Fruit fly (Drosophila melanogaster) whole organism: ENCODE data around the gene CCHa1.

ENCODE experiments used
- CG8478 ChIP-seq: fragments of >200 bp; optimal IDR thresholded peaks from 2 replicates; lab custom pipeline; 2018; ENCODE audit warnings: inconsistent platforms
- Dll ChIP-seq: fragments of >200 bp; optimal IDR thresholded peaks from 2 replicates; lab custom pipeline; 2017
- EcR ChIP-seq, 2 experiments: fragments of >200 bp; optimal IDR thresholded peaks; 2 replicates each; lab custom pipeline; 2017; ENCODE audit warnings: missing biosample characterization in 2 of 2, missing genetic modification characterization in 2 of 2, missing genetic modification reagents in 2 of 2
- pan ChIP-seq: fragments of >200 bp; optimal IDR thresholded peaks from 2 replicates; lab custom pipeline; 2017
- psq ChIP-seq: fragments of >200 bp; optimal IDR thresholded peaks from 2 replicates; lab custom pipeline; 2017
- usp ChIP-seq: fragments of >200 bp; optimal IDR thresholded peaks from 2 replicates; lab custom pipeline; 2017; ENCODE audit warnings: missing biosample characterization, missing genetic modification characterization, mixed read lengths

The CCHa1 gene

dm6 chr3R:14070096-14070495, 26.5 kb downstream of the CCHa1 start:
- TF ChIP-seq CG8478 (lab: Kevin White, UChicago) (no peak), usp (GFP tag; lab: Kevin White, UChicago) (no peak), pan (lab: Kevin White, UChicago) (no peak), Dll (lab: Kevin White, UChicago) (no peak), psq (no peak), EcR (GFP tag; optimal IDR thresholded peaks at IDR 0.05; lab: Kevin White, UChicago) (no peak)

DNA sequence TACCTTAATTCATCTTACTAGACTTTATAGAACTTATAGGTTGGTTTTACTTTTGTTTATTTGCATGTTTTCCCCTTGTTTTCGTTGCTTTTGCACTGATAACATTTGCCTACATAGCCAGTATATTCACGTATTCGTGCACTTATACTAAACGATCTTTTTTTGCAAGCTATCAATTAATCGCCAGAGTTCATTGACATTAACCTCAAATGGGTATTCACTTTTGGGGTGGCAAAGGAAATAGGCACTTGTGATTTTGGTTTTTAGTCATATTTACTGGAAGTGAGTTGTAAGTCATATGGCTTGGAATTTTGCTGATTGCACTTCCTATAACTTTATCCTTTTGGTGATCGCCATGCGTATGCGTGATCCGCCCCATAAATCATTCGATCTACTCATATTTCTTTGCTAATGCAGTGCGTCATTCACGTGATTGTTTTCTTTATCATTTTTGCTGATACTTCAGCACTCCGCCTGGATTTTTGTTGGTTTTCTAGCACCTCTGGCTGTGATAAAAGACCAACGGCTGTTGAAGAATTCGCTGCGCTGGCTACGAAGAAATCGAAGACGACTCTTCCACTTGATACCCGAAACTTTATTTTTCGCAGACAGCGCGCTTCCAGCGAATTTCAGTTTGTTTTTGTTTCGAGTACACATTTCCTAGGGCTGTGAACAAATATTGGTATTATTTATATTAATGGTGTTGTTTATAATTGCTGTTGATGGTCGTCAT, 28.6 kb downstream of the CCHa1 start:
- TF ChIP-seq psq (no peak), pan (lab: Kevin White, UChicago) (no peak), CG8478 (lab: Kevin White, UChicago) (no peak), Dll (lab: Kevin White, UChicago) (no peak), EcR (GFP tag; optimal IDR thresholded peaks at IDR 0.05; lab: Kevin White, UChicago) (no peak), usp (GFP tag; lab: Kevin White, UChicago) (no peak)

DNA sequence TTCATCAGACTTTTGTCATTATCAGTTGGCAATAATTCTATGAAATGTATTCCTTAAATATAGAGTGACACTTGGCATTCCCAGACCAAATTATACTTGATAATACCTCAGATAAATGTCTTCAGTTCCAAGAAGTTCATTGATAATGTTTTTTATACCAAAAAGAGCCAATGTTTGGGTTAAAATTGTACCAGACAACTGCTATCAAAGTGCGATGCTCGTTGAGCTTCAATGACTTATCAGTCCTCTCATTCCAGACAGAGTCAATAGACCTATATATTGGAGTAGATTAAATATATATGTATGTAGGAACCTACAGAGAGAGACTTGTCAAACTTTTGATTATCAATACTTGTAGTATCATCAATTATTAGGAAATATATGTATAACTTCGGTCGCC, 31.4 kb downstream of the CCHa1 start:
- TF ChIP-seq psq (no peak), CG8478 (lab: Kevin White, UChicago) (no peak), pan (lab: Kevin White, UChicago) (no peak), EcR (GFP tag; optimal IDR thresholded peaks at IDR 0.05; lab: Kevin White, UChicago) (no peak), Dll (lab: Kevin White, UChicago) (no peak), usp (GFP tag; lab: Kevin White, UChicago) (no peak)

DNA sequence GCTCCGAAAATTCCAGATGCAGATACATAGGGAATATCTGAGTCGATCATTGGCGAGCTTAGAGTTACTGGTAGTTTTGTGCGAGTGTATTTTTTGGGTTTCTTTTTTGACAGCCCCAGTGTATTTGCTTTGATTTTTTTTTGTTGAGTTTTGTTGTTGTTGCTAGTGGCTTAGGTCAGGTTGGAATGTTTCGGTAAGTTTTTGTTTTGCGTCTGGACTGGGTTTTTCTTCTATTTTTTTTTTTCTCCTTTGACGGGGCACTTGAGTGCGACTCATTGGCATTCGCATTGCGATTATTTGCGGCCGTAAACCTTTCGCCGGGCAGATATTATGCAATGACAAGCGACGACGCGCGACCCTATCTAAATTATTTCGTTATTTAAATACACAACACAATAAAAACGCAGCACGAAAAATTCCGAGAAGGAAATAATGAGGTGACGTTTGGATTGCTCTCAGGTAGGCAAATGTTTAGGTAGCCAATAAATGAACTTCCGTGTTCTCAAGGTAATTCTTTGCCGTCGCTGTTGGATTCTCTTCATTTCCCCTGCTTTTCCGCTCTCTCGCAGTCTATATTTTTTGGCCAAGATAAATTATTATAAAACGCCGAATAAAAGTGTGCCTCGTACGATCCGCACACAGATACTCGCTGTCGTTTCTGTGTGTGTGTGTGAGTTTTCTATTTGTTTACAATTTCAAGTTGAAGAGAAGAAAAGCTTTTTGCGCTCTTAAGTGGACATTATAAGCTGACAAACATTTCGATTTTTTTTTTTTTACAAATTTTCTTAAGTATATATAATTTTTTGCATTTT, 32.3 kb downstream of the CCHa1 start:
- no peak for TF ChIP-seq EcR (GFP tag; optimal IDR thresholded peaks at IDR 0.05; lab: Kevin White, UChicago)
- no peak for TF ChIP-seq pan (lab: Kevin White, UChicago)
- TF ChIP-seq usp (GFP tag; lab: Kevin White, UChicago): no peak
- TF ChIP-seq Dll (lab: Kevin White, UChicago): no peak
- no peak for TF ChIP-seq CG8478 (lab: Kevin White, UChicago)
- TF ChIP-seq psq: no peak

DNA sequence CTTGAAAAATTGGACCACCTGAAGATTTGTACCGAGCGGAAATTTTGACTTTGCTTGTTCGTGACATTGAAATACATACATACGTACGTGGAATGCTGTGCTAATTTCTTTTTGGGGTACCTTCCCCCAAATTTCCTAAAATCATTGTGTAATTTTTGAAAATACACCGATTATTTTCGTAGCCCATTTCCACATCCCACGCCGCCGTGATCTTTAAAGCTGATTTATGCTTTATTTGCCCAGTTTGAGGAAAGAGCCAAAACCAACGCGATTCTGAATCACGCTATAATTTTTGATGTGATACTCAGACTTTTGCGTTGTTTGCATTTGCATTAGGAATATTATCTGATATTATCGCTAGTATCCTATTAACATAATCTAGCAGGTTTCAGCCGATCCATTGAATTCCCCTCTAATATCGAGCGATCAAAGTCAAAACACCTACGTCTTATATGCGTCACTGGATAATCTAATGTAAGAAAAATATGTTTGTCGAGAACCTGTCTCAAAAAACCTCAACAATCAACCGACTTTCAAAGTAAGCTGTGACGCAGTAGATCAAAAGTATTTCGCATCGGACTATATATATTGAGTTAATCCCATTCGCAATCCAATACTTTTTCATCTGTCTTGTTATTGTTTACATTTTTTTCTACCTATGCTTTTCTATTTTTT, 33.6 kb downstream of the CCHa1 start:
- no peak for TF ChIP-seq Dll (lab: Kevin White, UChicago)
- TF ChIP-seq usp (GFP tag; lab: Kevin White, UChicago): no peak
- TF ChIP-seq pan (lab: Kevin White, UChicago): no peak
- TF ChIP-seq CG8478 (lab: Kevin White, UChicago): no peak
- no peak for TF ChIP-seq EcR (GFP tag; optimal IDR thresholded peaks at IDR 0.05; lab: Kevin White, UChicago)
- no peak for TF ChIP-seq psq

- TF ChIP-seq Dll (lab: Kevin White, UChicago): no peak
- no peak for TF ChIP-seq usp (GFP tag; lab: Kevin White, UChicago)
These were observed 34.4 kb downstream of the CCHa1 start for dm6 chr3R:14061988-14062868.

- no peak for TF ChIP-seq pan (lab: Kevin White, UChicago)
- TF ChIP-seq EcR (GFP tag; optimal IDR thresholded peaks at IDR 0.05; lab: Kevin White, UChicago): peak in 1 of 2 experiments; percentile 50
These were observed 35.3 kb downstream of the CCHa1 start for dm6 chr3R:14061049-14061987.

dm6 chr3R:14060399-14060798, 36.2 kb downstream of the CCHa1 start:
- TF ChIP-seq psq: no peak
- TF ChIP-seq CG8478 (lab: Kevin White, UChicago): no peak
- TF ChIP-seq EcR (GFP tag; optimal IDR thresholded peaks at IDR 0.05; lab: Kevin White, UChicago): no peak
- no peak for TF ChIP-seq Dll (lab: Kevin White, UChicago)
- no peak for TF ChIP-seq usp (GFP tag; lab: Kevin White, UChicago)
- no peak for TF ChIP-seq pan (lab: Kevin White, UChicago)

- TF ChIP-seq CG8478 (lab: Kevin White, UChicago): no peak
- no peak for TF ChIP-seq Dll (lab: Kevin White, UChicago)
- TF ChIP-seq EcR (GFP tag; optimal IDR thresholded peaks at IDR 0.05; lab: Kevin White, UChicago): no peak
- no peak for TF ChIP-seq usp (GFP tag; lab: Kevin White, UChicago)
- no peak for TF ChIP-seq psq
- TF ChIP-seq pan (lab: Kevin White, UChicago): no peak
These were observed 36.8 kb downstream of the CCHa1 start for dm6 chr3R:14059703-14060300.
